Fruit fly (Drosophila melanogaster) whole organism, embryonic: ENCODE data around the gene KdelR.

Source experiments
- CG10431 ChIP-seq: fragments of 200-800 bp; sonication (Bioruptor generic); optimal IDR thresholded peaks from 3 replicates; lab custom pipeline; 2018; ENCODE audit warnings: missing biosample characterization, mild to moderate bottlenecking, missing genetic modification characterization
- CG13123 ChIP-seq: fragments of 200-800 bp; sonication (Bioruptor generic); optimal IDR thresholded peaks from 2 replicates; lab custom pipeline; 2016; ENCODE audit warnings: missing biosample characterization, missing genetic modification characterization
- CG13287 ChIP-seq: fragments of 200-800 bp; sonication (Bioruptor generic); IDR thresholded peaks from 2 replicates; pipeline ENCODE4 v1.3.6; 2022; ENCODE audit warnings: missing biosample characterization, missing genetic modification characterization; ENCODE audit not compliant: partially characterized antibody
- CG15601 ChIP-seq: fragments of 200-800 bp; sonication (Bioruptor generic); optimal IDR thresholded peaks from 3 replicates; lab custom pipeline; 2019; ENCODE audit warnings: missing biosample characterization, mild to moderate bottlenecking, missing genetic modification characterization, moderate library complexity
- CG15696 ChIP-seq: fragments of 200-800 bp; sonication (Bioruptor generic); optimal IDR thresholded peaks from 2 replicates; lab custom pipeline; 2019; ENCODE audit warnings: missing biosample characterization, mild to moderate bottlenecking, missing genetic modification characterization, moderate library complexity
- CG17328 ChIP-seq: fragments of 200-800 bp; sonication (Bioruptor generic); IDR thresholded peaks from 2 replicates; pipeline ENCODE4 v1.3.6; 2022; ENCODE audit warnings: missing biosample characterization, missing genetic modification characterization
- CG17361 ChIP-seq: fragments of 200-800 bp; sonication (Bioruptor generic); IDR thresholded peaks from 3 replicates; pipeline ENCODE4 v1.3.6; 2022; ENCODE audit warnings: missing biosample characterization, missing genetic modification characterization
- CG17829 ChIP-seq: fragments of 200-800 bp; optimal IDR thresholded peaks from 2 replicates; lab custom pipeline; 2019; ENCODE audit warnings: missing biosample characterization, mild to moderate bottlenecking, missing genetic modification characterization, moderate library complexity
- CG2712 ChIP-seq: fragments of 200-800 bp; optimal IDR thresholded peaks from 3 replicates; lab custom pipeline; 2019; ENCODE audit warnings: missing biosample characterization, mild to moderate bottlenecking, missing genetic modification characterization, moderate library complexity
- CG30431 ChIP-seq: fragments of 200-800 bp; sonication (Bioruptor generic); optimal IDR thresholded peaks from 2 replicates; lab custom pipeline; 2017; ENCODE audit warnings: missing biosample characterization, missing genetic modification characterization
- CG33557 ChIP-seq: fragments of 200-800 bp; sonication (Bioruptor generic); optimal IDR thresholded peaks from 2 replicates; lab custom pipeline; 2019; ENCODE audit warnings: missing biosample characterization, mild to moderate bottlenecking, missing genetic modification characterization, moderate library complexity
- CG3995 ChIP-seq: fragments of 200-800 bp; sonication (Bioruptor generic); optimal IDR thresholded peaks from 3 replicates; lab custom pipeline; 2016; ENCODE audit warnings: missing biosample characterization, missing genetic modification characterization
- CG4424 ChIP-seq: fragments of 200-800 bp; sonication (Bioruptor generic); optimal IDR thresholded peaks from 3 replicates; lab custom pipeline; 2016; ENCODE audit warnings: missing biosample characterization, missing genetic modification characterization
- CG4617 ChIP-seq: fragments of 200-800 bp; sonication (Bioruptor generic); optimal IDR thresholded peaks from 3 replicates; lab custom pipeline; 2016; ENCODE audit warnings: missing biosample characterization, missing genetic modification characterization, borderline replicate concordance
- CG6272 ChIP-seq: fragments of 200-800 bp; sonication (Bioruptor generic); IDR thresholded peaks from 2 replicates; pipeline ENCODE4 v1.3.6; 2022; ENCODE audit warnings: missing biosample characterization, missing genetic modification characterization
- CG7556 ChIP-seq: fragments of 200-800 bp; sonication (Bioruptor generic); optimal IDR thresholded peaks from 2 replicates; lab custom pipeline; 2017; ENCODE audit warnings: missing biosample characterization, mild to moderate bottlenecking, missing genetic modification characterization
- CG9727 ChIP-seq: fragments of 200-800 bp; sonication (Bioruptor generic); optimal IDR thresholded peaks from 3 replicates; lab custom pipeline; 2017; ENCODE audit warnings: missing biosample characterization, mild to moderate bottlenecking, missing genetic modification characterization
- Dad ChIP-seq: fragments of 200-800 bp; sonication (Bioruptor generic); optimal IDR thresholded peaks from 3 replicates; lab custom pipeline; 2016; ENCODE audit warnings: missing biosample characterization, missing genetic modification characterization
- Dll ChIP-seq: fragments of 200-800 bp; sonication (Bioruptor generic); IDR thresholded peaks from 4 replicates; pipeline ENCODE4 v1.3.6; 2022; ENCODE audit warnings: missing biosample characterization, missing genetic modification characterization; ENCODE audit not compliant: partially characterized antibody
- Doc3 ChIP-seq: fragments of 200-800 bp; sonication (Bioruptor generic); IDR thresholded peaks from 3 replicates; pipeline ENCODE4 v1.3.6; 2022; ENCODE audit warnings: missing biosample characterization, missing genetic modification characterization; ENCODE audit not compliant: partially characterized antibody
- Ets97D ChIP-seq: fragments of 200-800 bp; sonication (Bioruptor generic); optimal IDR thresholded peaks from 3 replicates; lab custom pipeline; 2016; ENCODE audit warnings: missing biosample characterization, missing genetic modification characterization
- Hr78 ChIP-seq, 2 experiments: fragments of 200-800 bp in 1 of 2; fragments of >200 bp in 1 of 2; sonication (Bioruptor generic) in 1 of 2; optimal IDR thresholded peaks; 2 replicates each; lab custom pipeline; 2017 to 2019; ENCODE audit warnings: missing biosample characterization in 2 of 2, missing genetic modification characterization in 2 of 2, mild to moderate bottlenecking in 1 of 2, moderate library complexity in 1 of 2
- Mes4 ChIP-seq: fragments of 200-800 bp; sonication (Bioruptor generic); optimal IDR thresholded peaks from 2 replicates; lab custom pipeline; 2016; ENCODE audit warnings: missing biosample characterization, missing genetic modification characterization
- Sry-δ ChIP-seq: fragments of 200-800 bp; sonication (Bioruptor generic); optimal IDR thresholded peaks from 2 replicates; lab custom pipeline; 2016; ENCODE audit warnings: missing biosample characterization, missing genetic modification characterization
- Stat92E ChIP-seq, 3 experiments: fragments of >200 bp in 2 of 3; fragments of 200-800 bp in 1 of 3; sonication (Bioruptor generic) in 1 of 3; optimal IDR thresholded peaks; 2 replicates each; lab custom pipeline; 2017 to 2019; ENCODE audit warnings: missing biosample characterization in 3 of 3, missing genetic modification characterization in 3 of 3, mild to moderate bottlenecking in 1 of 3, moderate library complexity in 1 of 3
- Trl ChIP-seq, 3 experiments: fragments of >200 bp in 2 of 3; fragments of 200-800 bp in 1 of 3; sonication (Bioruptor generic) in 1 of 3; optimal IDR thresholded peaks; 2 replicates in 1 of 3; 3 replicates in 2 of 3; lab custom pipeline; 2016 to 2017; ENCODE audit warnings: missing biosample characterization in 1 of 3, missing genetic modification characterization in 1 of 3
- Vsx1 ChIP-seq: fragments of 200-800 bp; sonication (Bioruptor generic); optimal IDR thresholded peaks from 2 replicates; lab custom pipeline; 2017; ENCODE audit warnings: missing biosample characterization, mild to moderate bottlenecking, missing genetic modification characterization, missing genetic modification reagents
- YL-1 ChIP-seq: fragments of 200-800 bp; sonication (Bioruptor generic); optimal IDR thresholded peaks from 3 replicates; lab custom pipeline; 2017; ENCODE audit warnings: missing biosample characterization, mild to moderate bottlenecking, missing genetic modification characterization
- ase ChIP-seq: fragments of 200-800 bp; sonication (Bioruptor generic); IDR thresholded peaks from 3 replicates; pipeline ENCODE4 v1.3.6; 2022; ENCODE audit warnings: missing biosample characterization, missing genetic modification characterization
- bigmax ChIP-seq: fragments of 200-800 bp; sonication (Bioruptor generic); optimal IDR thresholded peaks from 2 replicates; lab custom pipeline; 2018; ENCODE audit warnings: missing biosample characterization, mild to moderate bottlenecking, missing genetic modification characterization
- chn ChIP-seq: fragments of 200-800 bp; sonication (Bioruptor generic); optimal IDR thresholded peaks from 2 replicates; lab custom pipeline; 2016; ENCODE audit warnings: missing biosample characterization, missing genetic modification characterization
- corto ChIP-seq: fragments of 200-800 bp; sonication (Bioruptor generic); optimal IDR thresholded peaks from 2 replicates; lab custom pipeline; 2016; ENCODE audit warnings: missing biosample characterization, mild to moderate bottlenecking, missing genetic modification characterization, moderate library complexity
- dm ChIP-seq: fragments of 200-800 bp; sonication (Bioruptor generic); optimal IDR thresholded peaks from 3 replicates; lab custom pipeline; 2016; ENCODE audit warnings: missing biosample characterization, missing genetic modification characterization
- hbn ChIP-seq: fragments of 200-800 bp; sonication (Bioruptor generic); IDR thresholded peaks from 2 replicates; pipeline ENCODE4 v1.3.6; 2022; ENCODE audit warnings: missing biosample characterization, missing genetic modification characterization; ENCODE audit not compliant: partially characterized antibody
- maf-S ChIP-seq: fragments of 200-800 bp; sonication (Bioruptor generic); optimal IDR thresholded peaks from 2 replicates; lab custom pipeline; 2016; ENCODE audit warnings: missing biosample characterization, missing genetic modification characterization
- nerfin-1 ChIP-seq: fragments of 200-800 bp; sonication (Bioruptor generic); optimal IDR thresholded peaks from 3 replicates; lab custom pipeline; 2019; ENCODE audit warnings: missing biosample characterization, mild to moderate bottlenecking, missing genetic modification characterization, moderate library complexity
- onecut ChIP-seq: fragments of 200-800 bp; sonication (Bioruptor generic); IDR thresholded peaks from 2 replicates; pipeline ENCODE4 v1.3.6; 2022; ENCODE audit warnings: missing biosample characterization, missing genetic modification characterization
- otp ChIP-seq: fragments of 200-800 bp; sonication (Bioruptor generic); IDR thresholded peaks from 3 replicates; pipeline ENCODE4, ENCODE4 v1.3.6; 2022; ENCODE audit warnings: missing biosample characterization, missing genetic modification characterization
- pita ChIP-seq: fragments of 200-800 bp; sonication (Bioruptor generic); optimal IDR thresholded peaks from 2 replicates; lab custom pipeline; 2017; ENCODE audit warnings: missing biosample characterization, mild to moderate bottlenecking, missing genetic modification characterization
- ranshi ChIP-seq: fragments of 200-800 bp; sonication (Bioruptor generic); IDR thresholded peaks from 2 replicates; pipeline ENCODE4 v1.3.6; 2022; ENCODE audit warnings: missing biosample characterization, missing genetic modification characterization
- repo ChIP-seq: fragments of 200-800 bp; sonication (Bioruptor generic); optimal IDR thresholded peaks from 2 replicates; lab custom pipeline; 2016; ENCODE audit warnings: missing biosample characterization, missing genetic modification characterization
- sim ChIP-seq: fragments of 200-800 bp; sonication (Bioruptor generic); IDR thresholded peaks from 2 replicates; pipeline ENCODE4 v1.3.6; 2022; ENCODE audit warnings: missing biosample characterization, missing genetic modification characterization
- tin ChIP-seq: fragments of 200-800 bp; sonication (Bioruptor generic); optimal IDR thresholded peaks from 3 replicates; lab custom pipeline; 2016; ENCODE audit warnings: missing biosample characterization, missing genetic modification characterization
- tio ChIP-seq: fragments of 200-800 bp; sonication (Bioruptor generic); optimal IDR thresholded peaks from 2 replicates; lab custom pipeline; 2017; ENCODE audit warnings: missing biosample characterization, missing genetic modification characterization, inconsistent platforms
- twi ChIP-seq: fragments of 200-800 bp; optimal IDR thresholded peaks from 2 replicates; lab custom pipeline; 2019; ENCODE audit warnings: missing biosample characterization, mild to moderate bottlenecking, missing genetic modification characterization, moderate library complexity
- tx ChIP-seq: fragments of 200-800 bp; sonication (Bioruptor generic); optimal IDR thresholded peaks from 2 replicates; lab custom pipeline; 2016; ENCODE audit warnings: missing biosample characterization, missing genetic modification characterization
- vnd ChIP-seq: fragments of 200-800 bp; sonication (Bioruptor generic); IDR thresholded peaks from 3 replicates; pipeline ENCODE4 v1.3.6; 2022; ENCODE audit warnings: missing biosample characterization, missing genetic modification characterization; ENCODE audit not compliant: partially characterized antibody
- z ChIP-seq: fragments of 200-800 bp; sonication (Bioruptor generic); IDR thresholded peaks from 3 replicates; pipeline ENCODE4 v1.3.6; 2022; ENCODE audit warnings: missing biosample characterization, missing genetic modification characterization
- zfh1 ChIP-seq: fragments of 200-800 bp; sonication (Bioruptor generic); IDR thresholded peaks from 3 replicates; pipeline ENCODE4 v1.3.6; 2022; ENCODE audit warnings: missing biosample characterization, missing genetic modification characterization

Gene KdelR

DNA sequence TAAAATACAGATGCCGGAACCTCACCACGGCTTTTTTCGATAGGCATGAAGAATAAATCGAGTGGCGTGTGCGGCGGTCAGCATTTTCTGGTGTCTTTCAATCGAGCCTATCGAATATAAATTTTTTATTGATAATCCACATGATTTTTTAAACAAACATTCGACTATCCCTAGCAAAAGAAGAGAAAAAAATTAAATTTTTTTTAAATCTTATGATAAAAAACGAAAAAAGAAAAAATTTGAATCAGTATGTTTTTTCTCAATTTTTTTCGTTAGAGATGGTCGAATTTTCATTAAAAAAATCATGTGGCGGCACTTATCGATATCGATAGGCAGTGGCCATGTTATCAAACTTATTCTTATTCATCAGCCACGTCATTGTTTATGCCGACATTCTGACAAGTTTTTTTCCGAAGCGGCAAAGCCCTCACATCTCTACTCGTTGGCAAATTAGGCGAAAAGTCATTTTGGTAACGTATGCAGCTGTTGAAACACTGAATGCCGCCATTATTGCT lies at the start of gene KdelR, which contains the start of gene SmB (continued):
- no peak for TF ChIP-seq ase (GFP tag; lab: Robert Waterston, UW)
- TF ChIP-seq dm (GFP tag; lab: Kevin White, UChicago) = peak; percentile 80
- peak; percentile 65 for TF ChIP-seq CG17829 (tag; lab: Kevin White, UChicago)
- TF ChIP-seq onecut = no peak
- TF ChIP-seq bigmax (GFP tag; lab: Kevin White, UChicago) = no peak
- TF ChIP-seq CG13287 (GFP tag; lab: Robert Waterston, UW) = peak; percentile 92
- TF ChIP-seq z (GFP tag; lab: Robert Waterston, UW) = no peak
- TF ChIP-seq Dll (GFP tag; lab: Robert Waterston, UW) = peak; percentile 91
- peak; percentile 30 for TF ChIP-seq CG7556 (GFP tag; lab: Kevin White, UChicago)
- peak; percentile 22 for TF ChIP-seq tin (GFP tag; lab: Kevin White, UChicago)
- peak; percentile 89 for TF ChIP-seq Sry-δ (GFP tag; lab: Kevin White, UChicago)
- TF ChIP-seq CG4424 (GFP tag; lab: Kevin White, UChicago) = peak; percentile 37
- TF ChIP-seq CG6272 (GFP tag; lab: Robert Waterston, UW) = 0 out of 2 replicates have a peak, but pooled peaks have one; percentile 30
- peak; percentile 69 for TF ChIP-seq Vsx1 (GFP tag; lab: Kevin White, UChicago)
- peak; percentile 4 for TF ChIP-seq Dad (GFP tag; lab: Kevin White, UChicago)
- TF ChIP-seq Ets97D (GFP tag; lab: Kevin White, UChicago) = peak; percentile 83
- peak; percentile 60; the same call in 2 of the 3 replicates for TF ChIP-seq CG17361 (GFP tag; lab: Robert Waterston, UW)
- TF ChIP-seq CG3995 (GFP tag; lab: Kevin White, UChicago) = peak; percentile 21
- no peak for TF ChIP-seq Trl (optimal IDR thresholded peaks at IDR 0.05; lab: Kevin White, UChicago)
- TF ChIP-seq Trl (GFP tag; optimal IDR thresholded peaks at IDR 0.05; lab: Kevin White, UChicago) = peak; percentile 24
- peak; percentile 57; the same call in 1 of the 3 replicates for TF ChIP-seq Doc3 (GFP tag; lab: Robert Waterston, UW)
- no peak for TF ChIP-seq CG13123 (GFP tag; lab: Kevin White, UChicago)
- no peak for TF ChIP-seq tx (GFP tag; lab: Kevin White, UChicago)
- peak; percentile 42 for TF ChIP-seq CG9727 (GFP tag; lab: Kevin White, UChicago)
- TF ChIP-seq corto (GFP tag; lab: Kevin White, UChicago) = no peak
- no peak for TF ChIP-seq CG30431
- peak; percentile 26 for TF ChIP-seq CG33557 (GFP tag; lab: Kevin White, UChicago)
- TF ChIP-seq CG2712 (tag; lab: Kevin White, UChicago) = peak; percentile 61
- TF ChIP-seq Mes4 (GFP tag; lab: Kevin White, UChicago) = no peak
- TF ChIP-seq zfh1 (GFP tag; lab: Robert Waterston, UW) = peak; percentile 6; the same call in 1 of the 3 replicates
- TF ChIP-seq nerfin-1 = peak; percentile 40
- TF ChIP-seq ranshi (GFP tag; lab: Robert Waterston, UW) = no peak
- TF ChIP-seq vnd (GFP tag; lab: Robert Waterston, UW) = peak; percentile 89; the same call in 2 of the 3 replicates
- peak; percentile 20 for TF ChIP-seq CG10431
- TF ChIP-seq CG15601 (tag; lab: Kevin White, UChicago) = peak; percentile 53
- no peak for TF ChIP-seq tio (GFP tag; lab: Kevin White, UChicago)
- TF ChIP-seq chn (GFP tag; lab: Kevin White, UChicago) = no peak
- TF ChIP-seq repo (GFP tag; lab: Kevin White, UChicago) = no peak
- TF ChIP-seq Stat92E (GFP tag; optimal IDR thresholded peaks at IDR 0.05; lab: Kevin White, UChicago) = peak in 1 of 3 experiments; percentile 7
- TF ChIP-seq sim (GFP tag; lab: Robert Waterston, UW) = no peak
- TF ChIP-seq pita (GFP tag; lab: Kevin White, UChicago) = no peak
- TF ChIP-seq hbn (GFP tag; lab: Robert Waterston, UW) = peak; percentile 71
- TF ChIP-seq YL-1 (GFP tag; lab: Kevin White, UChicago) = peak; percentile 89
- peak; percentile 18 for TF ChIP-seq CG4617 (GFP tag; lab: Kevin White, UChicago)
- TF ChIP-seq otp (GFP tag; lab: Robert Waterston, UW) = no peak
- no peak for TF ChIP-seq Hr78 (GFP tag; optimal IDR thresholded peaks at IDR 0.05; lab: Kevin White, UChicago)
- no peak for TF ChIP-seq CG17328 (GFP tag; lab: Robert Waterston, UW)
- TF ChIP-seq maf-S = no peak
- peak; percentile 17 for TF ChIP-seq twi
- TF ChIP-seq CG15696 (tag; lab: Kevin White, UChicago) = no peak
